Worm (Caenorhabditis elegans): ENCODE results near the gene ets-9.

- TF ChIP-seq elt-2 (tag; optimal IDR thresholded peaks at IDR 0.05) = no peak
- no peak for TF ChIP-seq lin-13 (GFP tag; optimal IDR thresholded peaks at IDR 0.05)
- TF ChIP-seq hpl-2 (GFP tag; optimal IDR thresholded peaks at IDR 0.05) = no peak
- TF ChIP-seq snpc-4 (tag; optimal IDR thresholded peaks at IDR 0.05) = no peak
Observed at ce11 chrX:4252047-4252446, 27.5 kb upstream of the ets-9 start, which contains the start of gene srv-5.
